Fruit fly (Drosophila melanogaster) whole organism, prepupa: ENCODE results near the gene Glg1.

ENCODE experiments used
- CG11294 ChIP-seq: fragments of 200-800 bp; sonication (Bioruptor generic); IDR thresholded peaks from 2 replicates; pipeline ENCODE4 v1.3.6; 2022; ENCODE audit warnings: missing biosample characterization, missing genetic modification characterization
- CG11902 ChIP-seq: fragments of 200-800 bp; sonication (Bioruptor generic); optimal IDR thresholded peaks from 3 replicates; lab custom pipeline; 2016; ENCODE audit warnings: missing biosample characterization, missing genetic modification characterization
- CG15336 ChIP-seq: fragments of 200-800 bp; sonication (Bioruptor generic); IDR thresholded peaks from 2 replicates; pipeline ENCODE4 v1.3.6; 2022; ENCODE audit warnings: missing biosample characterization, missing genetic modification characterization
- CG1621 ChIP-seq: fragments of 200-800 bp; sonication (Bioruptor generic); optimal IDR thresholded peaks from 3 replicates; lab custom pipeline; 2018; ENCODE audit warnings: missing biosample characterization, mild to moderate bottlenecking, missing genetic modification characterization
- CG16779 ChIP-seq: fragments of 200-800 bp; sonication (Bioruptor generic); optimal IDR thresholded peaks from 3 replicates; lab custom pipeline; 2017; ENCODE audit warnings: missing biosample characterization, mild to moderate bottlenecking, missing genetic modification characterization
- CG34406 ChIP-seq: fragments of 200-800 bp; sonication (Bioruptor generic); optimal IDR thresholded peaks from 3 replicates; lab custom pipeline; 2016; ENCODE audit warnings: missing biosample characterization, missing genetic modification characterization
- CG3919 ChIP-seq: fragments of 200-800 bp; sonication (Bioruptor generic); optimal IDR thresholded peaks from 3 replicates; lab custom pipeline; 2016; ENCODE audit warnings: missing biosample characterization, missing genetic modification characterization
- CG4318 ChIP-seq: fragments of 200-800 bp; sonication (Bioruptor generic); optimal IDR thresholded peaks from 3 replicates; lab custom pipeline; 2017; ENCODE audit warnings: missing biosample characterization, mild to moderate bottlenecking, missing genetic modification characterization
- CG6163 ChIP-seq: fragments of 200-800 bp; sonication (Bioruptor generic); IDR thresholded peaks from 3 replicates; pipeline ENCODE4 v1.3.6; 2022; ENCODE audit warnings: missing biosample characterization, missing genetic modification characterization
- CG6792 ChIP-seq: fragments of 200-800 bp; sonication (Bioruptor generic); optimal IDR thresholded peaks from 3 replicates; lab custom pipeline; 2016; ENCODE audit warnings: missing biosample characterization, missing genetic modification characterization
- CG6808 ChIP-seq: fragments of 200-800 bp; sonication (Bioruptor generic); optimal IDR thresholded peaks from 3 replicates; lab custom pipeline; 2017; ENCODE audit warnings: missing biosample characterization, missing genetic modification characterization, mild to moderate bottlenecking, moderate library complexity, missing genetic modification reagents
- CG6854 ChIP-seq: fragments of 200-800 bp; sonication (Bioruptor generic); optimal IDR thresholded peaks from 2 replicates; lab custom pipeline; 2017; ENCODE audit warnings: missing biosample characterization, mild to moderate bottlenecking, missing genetic modification characterization
- CG7368 ChIP-seq: fragments of 200-800 bp; sonication (Bioruptor generic); optimal IDR thresholded peaks from 3 replicates; lab custom pipeline; 2016; ENCODE audit warnings: missing biosample characterization, missing genetic modification characterization
- CG8119 ChIP-seq: fragments of 200-800 bp; sonication (Bioruptor generic); IDR thresholded peaks from 3 replicates; pipeline ENCODE4 v1.3.6; 2022; ENCODE audit warnings: missing biosample characterization, missing genetic modification characterization
- CG9139 ChIP-seq: fragments of 200-800 bp; sonication (Bioruptor generic); optimal IDR thresholded peaks from 3 replicates; lab custom pipeline; 2017; ENCODE audit warnings: missing biosample characterization, mild to moderate bottlenecking, missing genetic modification characterization
- Eip75B ChIP-seq: fragments of 200-800 bp; sonication (Bioruptor generic); optimal IDR thresholded peaks from 3 replicates; lab custom pipeline; 2016; ENCODE audit warnings: missing biosample characterization, missing genetic modification characterization
- Ets96B ChIP-seq: fragments of 200-800 bp; optimal IDR thresholded peaks from 2 replicates; lab custom pipeline; 2019; ENCODE audit warnings: missing biosample characterization, mild to moderate bottlenecking, missing genetic modification characterization, moderate library complexity
- Gug ChIP-seq: fragments of 200-800 bp; sonication (Bioruptor generic); IDR thresholded peaks from 2 replicates; pipeline ENCODE4 v1.3.6; 2022; ENCODE audit warnings: missing biosample characterization, missing genetic modification characterization
- Hr38 ChIP-seq: sonication (Bioruptor generic); optimal IDR thresholded peaks from 2 replicates; lab custom pipeline; 2016; ENCODE audit warnings: missing biosample characterization, missing genetic modification characterization
- Hr39 ChIP-seq: fragments of 200-800 bp; sonication (Bioruptor generic); optimal IDR thresholded peaks from 2 replicates; lab custom pipeline; 2016; ENCODE audit warnings: missing biosample characterization, missing genetic modification characterization
- Lpt ChIP-seq: fragments of 200-800 bp; sonication (Bioruptor generic); optimal IDR thresholded peaks from 3 replicates; lab custom pipeline; 2016; ENCODE audit warnings: missing biosample characterization, missing genetic modification characterization
- OdsH ChIP-seq: fragments of 200-800 bp; sonication (Bioruptor generic); optimal IDR thresholded peaks from 3 replicates; lab custom pipeline; 2016; ENCODE audit warnings: missing biosample characterization, missing genetic modification characterization
- Smox ChIP-seq: fragments of 200-800 bp; sonication (Bioruptor generic); optimal IDR thresholded peaks from 3 replicates; lab custom pipeline; 2016; ENCODE audit warnings: missing biosample characterization, missing genetic modification characterization
- Sox14 ChIP-seq: fragments of 200-800 bp; sonication (Bioruptor generic); optimal IDR thresholded peaks from 3 replicates; lab custom pipeline; 2016; ENCODE audit warnings: missing biosample characterization, missing genetic modification characterization
- Sox15 ChIP-seq: fragments of 200-800 bp; sonication (Bioruptor generic); optimal IDR thresholded peaks from 3 replicates; lab custom pipeline; 2016; ENCODE audit warnings: missing biosample characterization, missing genetic modification characterization
- achi ChIP-seq: fragments of 200-800 bp; sonication (Bioruptor generic); optimal IDR thresholded peaks from 3 replicates; lab custom pipeline; 2016; ENCODE audit warnings: missing biosample characterization, missing genetic modification characterization
- acj6 ChIP-seq: fragments of 200-800 bp; sonication (Bioruptor generic); optimal IDR thresholded peaks from 3 replicates; lab custom pipeline; 2016; ENCODE audit warnings: missing biosample characterization, missing genetic modification characterization
- dac ChIP-seq: fragments of 200-800 bp; sonication (Bioruptor generic); optimal IDR thresholded peaks from 2 replicates; lab custom pipeline; 2017; ENCODE audit warnings: missing biosample characterization, mild to moderate bottlenecking, missing genetic modification characterization
- dsx ChIP-seq: fragments of 200-800 bp; optimal IDR thresholded peaks from 3 replicates; lab custom pipeline; 2019; ENCODE audit warnings: missing biosample characterization, mild to moderate bottlenecking, missing genetic modification characterization, moderate library complexity; ENCODE audit not compliant: poor library complexity, severe bottlenecking
- eg ChIP-seq: fragments of 200-800 bp; sonication (Bioruptor generic); IDR thresholded peaks from 3 replicates; pipeline ENCODE4 v1.3.6; 2022; ENCODE audit warnings: missing biosample characterization, missing genetic modification characterization
- esn ChIP-seq: fragments of 200-800 bp; sonication (Bioruptor generic); optimal IDR thresholded peaks from 2 replicates; lab custom pipeline; 2016; ENCODE audit warnings: missing biosample characterization, mild to moderate bottlenecking, missing genetic modification characterization, moderate library complexity
- fd59A ChIP-seq: fragments of 200-800 bp; sonication (Bioruptor generic); optimal IDR thresholded peaks from 2 replicates; lab custom pipeline; 2017; ENCODE audit warnings: missing biosample characterization, mild to moderate bottlenecking, missing genetic modification characterization, missing genetic modification reagents
- fd85E ChIP-seq: fragments of 200-800 bp; sonication (Bioruptor generic); optimal IDR thresholded peaks from 3 replicates; lab custom pipeline; 2016; ENCODE audit warnings: missing biosample characterization, missing genetic modification characterization
- fkh ChIP-seq: fragments of 200-800 bp; sonication (Bioruptor generic); optimal IDR thresholded peaks from 3 replicates; lab custom pipeline; 2017; ENCODE audit warnings: missing biosample characterization, mild to moderate bottlenecking, missing genetic modification characterization, moderate library complexity
- lz ChIP-seq: fragments of 200-800 bp; sonication (Bioruptor generic); optimal IDR thresholded peaks from 3 replicates; lab custom pipeline; 2016; ENCODE audit warnings: missing biosample characterization, missing genetic modification characterization
- pdm3 ChIP-seq: fragments of 200-800 bp; sonication (Bioruptor generic); optimal IDR thresholded peaks from 3 replicates; lab custom pipeline; 2016; ENCODE audit warnings: missing biosample characterization, missing genetic modification characterization
- salr ChIP-seq, 2 experiments: fragments of 200-800 bp; sonication (Bioruptor generic); optimal IDR thresholded peaks; 3 replicates each; lab custom pipeline; 2016 to 2018; ENCODE audit warnings: missing biosample characterization in 2 of 2, missing genetic modification characterization in 2 of 2, mild to moderate bottlenecking in 1 of 2
- ss ChIP-seq, 2 experiments: fragments of 200-800 bp; sonication (Bioruptor generic); optimal IDR thresholded peaks; 2 replicates in 1 of 2; 3 replicates in 1 of 2; lab custom pipeline; 2017 to 2018; ENCODE audit warnings: mild to moderate bottlenecking in 2 of 2, missing biosample characterization in 2 of 2, missing genetic modification characterization in 2 of 2, moderate library complexity in 1 of 2
- topi ChIP-seq: fragments of 200-800 bp; sonication (Bioruptor generic); optimal IDR thresholded peaks from 3 replicates; lab custom pipeline; 2016; ENCODE audit warnings: missing biosample characterization, missing genetic modification characterization
- vri ChIP-seq: fragments of 200-800 bp; sonication (Bioruptor generic); optimal IDR thresholded peaks from 3 replicates; lab custom pipeline; 2016; ENCODE audit warnings: missing biosample characterization, mild to moderate bottlenecking, missing genetic modification characterization

Glg1 gene

DNA sequence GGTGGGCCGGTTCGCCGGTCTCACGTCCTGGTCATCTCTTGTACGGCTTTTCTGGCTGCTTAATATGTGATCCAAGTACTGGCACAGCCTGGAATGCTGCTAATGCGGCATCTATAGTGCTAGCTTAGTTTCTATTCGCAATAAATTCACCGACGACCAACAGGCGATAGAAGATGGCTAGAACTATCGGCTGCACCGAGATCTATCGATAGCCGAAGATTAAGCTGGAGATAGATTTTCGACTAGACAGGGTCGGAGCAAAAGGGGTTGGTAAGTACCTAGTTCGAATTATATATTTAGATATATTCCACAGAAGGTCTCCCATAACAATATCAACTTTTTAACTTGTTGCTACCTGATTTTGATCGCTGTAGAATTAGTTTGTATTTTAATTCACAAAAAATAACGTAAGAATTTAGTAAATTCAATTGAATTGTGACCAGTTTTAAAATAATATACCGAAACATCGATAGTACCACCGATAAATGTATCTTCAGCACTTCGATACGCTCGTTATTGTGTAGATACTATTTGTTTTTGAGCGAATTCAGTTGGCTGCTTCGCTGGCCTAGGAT, at the start of gene Glg1, which contains the start of gene M6 (continued):
- TF ChIP-seq CG8119 (GFP tag; lab: Robert Waterston, UW), result 0 out of 3 replicates have a peak, but pooled peaks have one; percentile 12
- TF ChIP-seq Lpt (GFP tag; lab: Kevin White, UChicago), result no peak
- no peak for TF ChIP-seq CG16779 (tag; lab: Kevin White, UChicago)
- TF ChIP-seq Sox15, result peak; percentile 37
- no peak; the same call in 1 of the 3 replicates for TF ChIP-seq eg
- no peak for TF ChIP-seq ss (GFP tag; optimal IDR thresholded peaks at IDR 0.05; lab: Kevin White, UChicago)
- TF ChIP-seq Gug (GFP tag; lab: Robert Waterston, UW), result peak; percentile 49; the same call in 1 of the 2 replicates
- TF ChIP-seq dsx, result peak; percentile 39

- TF ChIP-seq vri (GFP tag; lab: Kevin White, UChicago), result no peak
- no peak for TF ChIP-seq CG8119 (GFP tag; lab: Robert Waterston, UW)
- no peak for TF ChIP-seq fd85E (GFP tag; lab: Kevin White, UChicago)
- no peak for TF ChIP-seq CG34406 (GFP tag; lab: Kevin White, UChicago)
- TF ChIP-seq lz (GFP tag; lab: Kevin White, UChicago), result no peak
- TF ChIP-seq Gug (GFP tag; lab: Robert Waterston, UW), result no peak
- no peak for TF ChIP-seq achi (GFP tag; lab: Kevin White, UChicago)
- TF ChIP-seq Ets96B (tag; lab: Kevin White, UChicago), result no peak
- no peak for TF ChIP-seq Sox14 (GFP tag; lab: Kevin White, UChicago)
- no peak for TF ChIP-seq ss (GFP tag; optimal IDR thresholded peaks at IDR 0.05; lab: Kevin White, UChicago)
- TF ChIP-seq CG1621 (tag; lab: Kevin White, UChicago), result no peak
- no peak for TF ChIP-seq CG7368
- no peak for TF ChIP-seq CG6854 (GFP tag; lab: Kevin White, UChicago)
- TF ChIP-seq fd59A (GFP tag; lab: Kevin White, UChicago), result no peak
- TF ChIP-seq CG6792 (GFP tag; lab: Kevin White, UChicago), result no peak
- no peak for TF ChIP-seq topi (GFP tag; lab: Kevin White, UChicago)
- no peak for TF ChIP-seq Sox15
- TF ChIP-seq dac (GFP tag; lab: Kevin White, UChicago), result no peak
- TF ChIP-seq acj6 (GFP tag; lab: Kevin White, UChicago), result no peak
- no peak for TF ChIP-seq pdm3 (GFP tag; lab: Kevin White, UChicago)
These were observed 47.4 kb upstream of the Glg1 start, which contains the start of gene Wnk for dm6 chr3L:21554752-21555151. TSS of gene Wnk (minus strand) at chr3L:21554928.

DNA sequence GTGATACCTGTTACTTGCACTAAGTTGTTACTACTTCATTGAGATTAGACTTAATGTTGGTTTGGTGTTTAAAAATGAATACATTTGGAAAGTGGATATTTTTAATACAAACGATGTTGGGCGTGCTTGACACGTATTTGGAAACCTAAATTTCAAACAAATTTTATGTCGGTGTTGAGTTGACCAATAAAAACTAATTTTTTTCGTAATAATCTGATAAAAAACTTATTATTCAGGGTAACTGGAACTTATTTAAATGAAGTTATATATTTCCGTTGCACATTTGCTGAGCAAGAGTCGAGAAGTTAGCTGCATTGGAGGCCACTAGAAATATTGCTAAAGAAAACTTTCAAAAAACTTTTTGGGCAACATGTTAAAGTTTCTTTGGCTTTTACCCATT, 34.7 kb upstream of the Glg1 start, which contains the start of gene CG33290:
TSS of gene CG33290 (plus strand) at position 301 of the 400 bp plus-strand sequence.
- TF ChIP-seq CG15336 (no peak), Hr39 (GFP tag; lab: Kevin White, UChicago) (no peak), vri (GFP tag; lab: Kevin White, UChicago) (no peak), CG3919 (GFP tag; lab: Kevin White, UChicago) (no peak), CG11902 (GFP tag; lab: Kevin White, UChicago) (no peak), Smox (GFP tag; lab: Kevin White, UChicago) (no peak), CG4318 (GFP tag; lab: Kevin White, UChicago) (no peak), CG6163 (GFP tag; lab: Robert Waterston, UW) (no peak), CG7368 (no peak), Eip75B (GFP tag; lab: Kevin White, UChicago) (no peak), CG1621 (tag; lab: Kevin White, UChicago) (no peak), CG11294 (GFP tag; lab: Robert Waterston, UW) (no peak), fkh (GFP tag; lab: Kevin White, UChicago) (no peak), salr (GFP tag; optimal IDR thresholded peaks at IDR 0.05; lab: Kevin White, UChicago) (no peak), OdsH (no peak), CG9139 (GFP tag; lab: Kevin White, UChicago) (no peak), Hr38 (no peak), Ets96B (tag; lab: Kevin White, UChicago) (no peak), esn (GFP tag; lab: Kevin White, UChicago) (no peak), CG6808 (GFP tag; lab: Kevin White, UChicago) (no peak)
- TF ChIP-seq, all 60 proteins: peak for 0
